Worm (Caenorhabditis elegans): ENCODE results near the gene Y69A2AR.46.

Y69A2AR.46 gene

DNA sequence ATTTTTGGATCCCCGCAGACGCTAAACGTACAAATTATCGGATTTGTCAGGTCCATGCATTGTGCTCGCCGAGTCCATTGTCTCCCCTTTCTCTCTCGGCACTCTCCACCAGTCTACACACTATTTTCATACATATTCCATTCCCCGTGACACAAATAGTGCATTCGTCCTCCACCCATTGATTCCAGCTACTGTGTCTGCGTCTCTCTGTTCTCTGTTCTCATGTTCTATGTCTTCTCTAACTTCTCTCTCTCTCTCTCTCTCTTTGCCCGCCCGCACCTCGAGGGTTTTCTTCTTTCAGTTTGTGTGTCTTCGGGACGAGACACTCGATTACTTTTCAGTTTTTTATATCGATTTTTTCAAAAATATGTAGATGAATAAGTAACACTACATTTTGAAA, 38.2 kb downstream of the Y69A2AR.46 start (continued):
- peak; percentile 42 for TF ChIP-seq nhr-102 (tag; optimal IDR thresholded peaks at IDR 0.05)
- TF ChIP-seq mxl-2 (GFP tag; conservative IDR thresholded peaks at IDR 0.05), result no peak
- TF ChIP-seq spr-1 (tag; optimal IDR thresholded peaks at IDR 0.05), result no peak

DNA sequence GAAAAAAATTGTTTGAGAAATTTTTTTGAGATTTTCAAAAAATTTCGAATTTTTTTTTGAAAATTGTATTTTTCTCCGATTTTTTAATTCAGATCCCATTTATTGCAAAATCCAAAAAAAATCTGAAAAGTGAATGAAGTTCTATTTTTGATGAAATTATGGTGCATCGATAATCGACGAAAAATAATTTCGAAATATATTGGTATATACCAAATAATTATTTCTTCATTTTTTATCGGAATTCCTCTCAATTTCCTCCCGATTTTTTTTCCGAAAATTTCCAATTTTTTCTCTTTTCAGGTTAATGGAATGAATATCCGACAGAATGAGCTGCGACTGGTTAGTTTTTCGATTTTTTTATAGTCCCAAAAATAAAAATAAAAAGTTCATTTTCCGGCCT, 39.4 kb downstream of the Y69A2AR.46 start, which contains the start of gene epg-9:
epg-9 (plus strand) TSS at position 301 of the 400 bp plus-strand sequence.
- no peak for TF ChIP-seq lir-3 (tag; optimal IDR thresholded peaks at IDR 0.05)

DNA sequence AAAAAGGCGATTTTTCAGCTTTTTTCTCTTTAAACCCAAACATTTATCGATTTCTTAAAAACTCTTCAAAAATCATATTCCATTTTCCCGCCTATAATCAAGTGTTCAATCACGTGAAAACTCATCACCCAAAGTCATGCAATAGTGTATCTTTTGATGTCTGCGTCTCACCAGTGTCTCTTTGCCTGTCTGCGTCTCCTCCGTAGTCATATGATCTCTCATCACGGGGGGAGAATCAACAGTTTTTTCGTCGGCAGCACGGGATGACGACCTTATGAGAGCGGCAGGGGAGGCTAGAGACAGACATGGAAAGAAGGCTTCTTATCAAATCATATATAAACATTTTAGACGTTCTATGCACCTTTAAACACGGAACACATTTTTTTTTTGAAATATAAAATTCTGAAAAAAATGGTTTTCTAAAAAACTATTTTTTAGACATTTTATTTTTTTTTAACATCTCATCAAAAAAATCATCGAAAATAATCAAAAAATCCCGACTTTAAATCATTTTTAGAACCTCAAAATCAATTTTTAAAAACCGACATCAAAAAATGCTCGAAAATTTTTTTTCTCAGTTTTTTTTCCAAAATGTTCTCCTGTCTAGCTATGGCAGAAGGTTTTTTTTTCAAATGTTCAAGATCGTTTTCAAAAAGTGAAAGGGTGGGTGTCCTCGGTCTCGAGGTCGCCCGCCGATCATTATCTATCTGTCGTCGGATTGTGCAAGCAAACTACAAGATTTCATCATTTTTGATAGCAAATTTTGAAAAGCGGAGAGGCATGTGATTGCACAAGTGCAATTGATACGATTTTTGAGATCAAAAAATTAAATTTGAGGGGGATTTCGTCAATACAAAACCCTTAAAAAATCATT, 40.8 kb downstream of the Y69A2AR.46 start:
- TF ChIP-seq fos-1 (tag; optimal IDR thresholded peaks at IDR 0.05), result peak; percentile 46
- TF ChIP-seq tra-1 (GFP tag; IDR thresholded peaks at IDR 0.05), result peak; percentile 99
- TF ChIP-seq ceh-44 (GFP tag; IDR thresholded peaks at IDR 0.05), result 0 out of 2 replicates have a peak, but pooled peaks have one; percentile 37
- peak; percentile 48 for TF ChIP-seq snpc-1.2 (GFP tag; IDR thresholded peaks at IDR 0.05)
- peak; percentile 86 for TF ChIP-seq rbr-2 (tag; optimal IDR thresholded peaks at IDR 0.05)
- peak; percentile 73 for TF ChIP-seq cey-2 (tag; optimal IDR thresholded peaks at IDR 0.05; ENCODE audit: borderline replicate concordance, insufficient read depth)
- TF ChIP-seq nhr-42 (GFP tag; IDR thresholded peaks at IDR 0.05), result peak; percentile 93
- no peak for TF ChIP-seq ceh-32 (tag; optimal IDR thresholded peaks at IDR 0.05; ENCODE audit: poor library complexity)
- TF ChIP-seq mdl-1 (tag; optimal IDR thresholded peaks at IDR 0.05), result peak; percentile 86 to 97
- TF ChIP-seq T26A8.4 (GFP tag; IDR thresholded peaks at IDR 0.05), result peak; percentile 96
- TF ChIP-seq aly-2 (tag; optimal IDR thresholded peaks at IDR 0.05), result no peak
- no peak for TF ChIP-seq daf-19 (GFP tag; conservative IDR thresholded peaks at IDR 0.05)
- TF ChIP-seq zfp-3 (GFP tag; conservative IDR thresholded peaks at IDR 0.05), result peak; percentile 99
- TF ChIP-seq mdt-29 (GFP tag; IDR thresholded peaks at IDR 0.05), result peak; percentile 99
- TF ChIP-seq mxl-3 (GFP tag; optimal IDR thresholded peaks at IDR 0.05), result peak; percentile 84
- peak; percentile 99 for TF ChIP-seq ceh-20 (GFP tag; IDR thresholded peaks at IDR 0.05)
- TF ChIP-seq egl-43 (GFP tag; IDR thresholded peaks at IDR 0.05), result peak; percentile 82
- TF ChIP-seq nhr-28 (tag; optimal IDR thresholded peaks at IDR 0.05), result peak; percentile 99
- peak; percentile 84 for TF ChIP-seq zip-2 (tag; optimal IDR thresholded peaks at IDR 0.05)
- peak; percentile 41 for TF ChIP-seq snpc-4 (tag; optimal IDR thresholded peaks at IDR 0.05)
- TF ChIP-seq spr-3 (GFP tag; optimal IDR thresholded peaks at IDR 0.05), result peak; percentile 75
- peak; percentile 95 for TF ChIP-seq hmg-1.1 (GFP tag; IDR thresholded peaks at IDR 0.05)
- TF ChIP-seq nhr-48 (tag; optimal IDR thresholded peaks at IDR 0.05), result peak; percentile 96
- TF ChIP-seq lin-15B (tag; optimal IDR thresholded peaks at IDR 0.05), result no peak
- TF ChIP-seq madf-9 (GFP tag; conservative IDR thresholded peaks at IDR 0.05), result peak; percentile 93
- peak; percentile 96 for TF ChIP-seq mxl-2 (GFP tag; conservative IDR thresholded peaks at IDR 0.05)
- TF ChIP-seq lim-7 (GFP tag; IDR thresholded peaks at IDR 0.05), result peak; percentile 60; the same call in 1 of the 2 replicates
- TF ChIP-seq ama-1 (optimal IDR thresholded peaks at IDR 0.05), result peak; percentile 86
- TF ChIP-seq pqm-1 (tag; optimal IDR thresholded peaks at IDR 0.05), result peak; percentile 60
- peak; percentile 84 for TF ChIP-seq lin-38 (GFP tag; IDR thresholded peaks at IDR 0.05)
- TF ChIP-seq ceh-28 (tag; optimal IDR thresholded peaks at IDR 0.05), result peak; percentile 9
- no peak for TF ChIP-seq F10B5.3 (tag; optimal IDR thresholded peaks at IDR 0.05)
- no peak for TF ChIP-seq F49E8.2 (tag; optimal IDR thresholded peaks at IDR 0.05; ENCODE audit: borderline replicate concordance)
- peak; percentile 94 for TF ChIP-seq nhr-6 (tag; optimal IDR thresholded peaks at IDR 0.05)
- peak; percentile 47 to 54; a peak in 1 of 4 replicates for TF ChIP-seq madf-5 (GFP tag; IDR thresholded peaks at IDR 0.05)
- peak; percentile 91 for TF ChIP-seq nhr-10 (tag; optimal IDR thresholded peaks at IDR 0.05)
- peak; percentile 40 for TF ChIP-seq Y5F2A.4 (GFP tag; optimal IDR thresholded peaks at IDR 0.05)
- TF ChIP-seq aha-1 (tag), result peak; percentile 97
- TF ChIP-seq dpl-1 (GFP tag; optimal IDR thresholded peaks at IDR 0.05), result peak; percentile 82
- no peak for TF ChIP-seq daf-8 (GFP tag; IDR thresholded peaks at IDR 0.05)
- TF ChIP-seq Y75B8A.6 (GFP tag; IDR thresholded peaks at IDR 0.05), result peak; percentile 98
- TF ChIP-seq vab-7 (GFP tag; IDR thresholded peaks at IDR 0.05), result peak; percentile 24
- TF ChIP-seq arid-1 (GFP tag; conservative IDR thresholded peaks at IDR 0.05), result peak; percentile 87
